Fruit fly (Drosophila melanogaster): ENCODE data around the gene JMJD6.

The JMJD6 gene

DNA sequence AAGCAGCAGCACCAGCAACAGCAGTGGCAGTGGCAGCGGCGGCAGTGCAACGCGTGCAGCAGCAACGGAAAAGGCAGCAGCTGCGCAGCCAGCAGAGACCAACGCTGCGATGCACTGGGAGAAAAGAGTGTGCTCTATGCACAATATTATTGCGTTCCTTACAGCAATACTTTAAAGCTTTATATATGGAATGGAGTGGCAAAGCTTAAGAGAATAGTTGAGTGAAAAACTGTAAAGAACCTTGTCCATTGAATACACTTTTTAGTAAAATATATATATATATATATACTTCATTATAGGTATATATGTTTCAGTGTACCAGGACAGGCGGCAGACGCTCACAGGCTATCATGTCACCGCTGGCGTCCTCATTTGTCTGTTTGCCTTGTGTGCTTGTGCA is 37.4 kb downstream of the JMJD6 start:
- TF ChIP-seq HLH106 (tag; optimal IDR thresholded peaks at IDR 0.05) (peak; percentile 44), ey (GFP tag; optimal IDR thresholded peaks at IDR 0.05) (no peak), dl (GFP tag; optimal IDR thresholded peaks at IDR 0.05; ENCODE audit: insufficient read depth in 1 of 2, partially characterized antibody in 2 of 2) (no peak), Sp1 (GFP tag; optimal IDR thresholded peaks at IDR 0.05) (peak; percentile 22), dsf (GFP tag; optimal IDR thresholded peaks at IDR 0.05; ENCODE audit: borderline replicate concordance) (no peak), brk (GFP tag; optimal IDR thresholded peaks at IDR 0.05) (no peak), Hr83 (GFP tag; optimal IDR thresholded peaks at IDR 0.05; ENCODE audit: poor library complexity, severe bottlenecking) (no peak), h (GFP tag; optimal IDR thresholded peaks at IDR 0.05) (peak; percentile 20), pan (optimal IDR thresholded peaks at IDR 0.05) (no peak), sv (GFP tag; optimal IDR thresholded peaks at IDR 0.05) (no peak), Mio (GFP tag; optimal IDR thresholded peaks at IDR 0.05) (no peak), tai (GFP tag; optimal IDR thresholded peaks at IDR 0.05) (no peak), jim (GFP tag; optimal IDR thresholded peaks at IDR 0.05) (no peak), rgr (GFP tag; optimal IDR thresholded peaks at IDR 0.05) (peak; percentile 19), Abd-B (GFP tag; optimal IDR thresholded peaks at IDR 0.05) (no peak), foxo (GFP tag; optimal IDR thresholded peaks at IDR 0.05) (peak in 1 of 2 experiments; percentile 35), Hr78 (GFP tag; optimal IDR thresholded peaks at IDR 0.05) (no peak), Vsx2 (GFP tag; optimal IDR thresholded peaks at IDR 0.05; ENCODE audit: partially characterized antibody) (no peak), Rel (GFP tag; optimal IDR thresholded peaks at IDR 0.05) (no peak), Rel (tag; optimal IDR thresholded peaks at IDR 0.05) (no peak), sage (GFP tag; optimal IDR thresholded peaks at IDR 0.05) (no peak), OdsH (GFP tag; optimal IDR thresholded peaks at IDR 0.05) (no peak), Hnf4 (GFP tag; optimal IDR thresholded peaks at IDR 0.05) (no peak), CG32264 (GFP tag; optimal IDR thresholded peaks at IDR 0.05) (no peak), psq (GFP tag; optimal IDR thresholded peaks at IDR 0.05) (peak; percentile 42), usp (GFP tag; optimal IDR thresholded peaks at IDR 0.05) (no peak), dmrt93B (GFP tag; optimal IDR thresholded peaks at IDR 0.05) (peak; percentile 15), Dif (GFP tag; optimal IDR thresholded peaks at IDR 0.05; ENCODE audit: partially characterized antibody) (no peak), Jra (GFP tag; optimal IDR thresholded peaks at IDR 0.05) (no peak), fru (GFP tag; optimal IDR thresholded peaks at IDR 0.05) (peak; percentile 12), Myc (optimal IDR thresholded peaks at IDR 0.05) (no peak), lola (GFP tag; optimal IDR thresholded peaks at IDR 0.05) (no peak), br (GFP tag; optimal IDR thresholded peaks at IDR 0.05) (no peak)

- TF ChIP-seq CG9705 (GFP tag; optimal IDR thresholded peaks at IDR 0.05) (no peak), Hr78 (GFP tag; optimal IDR thresholded peaks at IDR 0.05) (no peak), Hr83 (GFP tag; optimal IDR thresholded peaks at IDR 0.05; ENCODE audit: poor library complexity, severe bottlenecking) (no peak), rgr (GFP tag; optimal IDR thresholded peaks at IDR 0.05) (no peak), CrebA (GFP tag; optimal IDR thresholded peaks at IDR 0.05; ENCODE audit: borderline replicate concordance) (no peak), usp (GFP tag; optimal IDR thresholded peaks at IDR 0.05) (no peak), sage (GFP tag; optimal IDR thresholded peaks at IDR 0.05) (no peak), HLH106 (tag; optimal IDR thresholded peaks at IDR 0.05) (no peak), ey (GFP tag; optimal IDR thresholded peaks at IDR 0.05) (no peak), foxo (GFP tag; optimal IDR thresholded peaks at IDR 0.05) (no peak)
These were observed 38.2 kb downstream of the JMJD6 start, which contains the start of gene CG34377 for dm6 chr3R:22323994-22324393. Gene CG34377 (minus strand): TSS chr3R:22324094.

Data from whole organism, wandering third instar larva.